Fruit fly (Drosophila melanogaster): Measurements from ENCODE around the gene Cubn.

The Cubn gene

dm6 chrX:9571208-9571607 is at the start of gene Cubn:
TSS of gene Cubn (minus strand) at chrX:9571308.
- TF ChIP-seq cnc (optimal IDR thresholded peaks at IDR 0.05) (no peak), Mnt (GFP tag; optimal IDR thresholded peaks at IDR 0.05) (no peak), bab1 (GFP tag; optimal IDR thresholded peaks at IDR 0.05) (no peak), CG14711 (tag; optimal IDR thresholded peaks at IDR 0.05) (no peak), toe (GFP tag; optimal IDR thresholded peaks at IDR 0.05) (no peak), CG5204 (GFP tag; optimal IDR thresholded peaks at IDR 0.05) (no peak), Hr96 (GFP tag; optimal IDR thresholded peaks at IDR 0.05) (no peak), pad (GFP tag; optimal IDR thresholded peaks at IDR 0.05) (no peak), CG33017 (tag; optimal IDR thresholded peaks at IDR 0.05) (no peak), CG7101 (tag; optimal IDR thresholded peaks at IDR 0.05) (no peak), Clk (GFP tag; optimal IDR thresholded peaks at IDR 0.05) (no peak), kay (GFP tag; ENCODE audit: borderline replicate concordance) (no peak), CG11617 (GFP tag; optimal IDR thresholded peaks at IDR 0.05) (no peak), ovo (GFP tag; optimal IDR thresholded peaks at IDR 0.05) (no peak), CG1620 (GFP tag; optimal IDR thresholded peaks at IDR 0.05) (no peak), CG7045 (GFP tag; optimal IDR thresholded peaks at IDR 0.05) (no peak), cic (GFP tag; optimal IDR thresholded peaks at IDR 0.05) (no peak), tj (GFP tag; optimal IDR thresholded peaks at IDR 0.05) (no peak)

- TF ChIP-seq CG7101 (tag; optimal IDR thresholded peaks at IDR 0.05) = no peak
- no peak for TF ChIP-seq CG12768 (GFP tag; optimal IDR thresholded peaks at IDR 0.05)
- no peak for TF ChIP-seq CG33017 (tag; optimal IDR thresholded peaks at IDR 0.05)
Measured at dm6 chrX:9617598-9618076, 46.5 kb upstream of the Cubn start.

dm6 chrX:9615471-9615870 is 44.4 kb upstream of the Cubn start:
- TF ChIP-seq ovo (GFP tag; optimal IDR thresholded peaks at IDR 0.05) = no peak
- no peak for TF ChIP-seq CG12768 (GFP tag; optimal IDR thresholded peaks at IDR 0.05)
- TF ChIP-seq CG1620 (GFP tag; optimal IDR thresholded peaks at IDR 0.05) = no peak
- TF ChIP-seq bab1 (GFP tag; optimal IDR thresholded peaks at IDR 0.05) = peak; percentile 40
- peak; percentile 5 for TF ChIP-seq tj (GFP tag; optimal IDR thresholded peaks at IDR 0.05)
- TF ChIP-seq CG11617 (GFP tag; optimal IDR thresholded peaks at IDR 0.05) = peak; percentile 46

- TF ChIP-seq ovo (GFP tag; optimal IDR thresholded peaks at IDR 0.05) (peak; percentile 42), Hr96 (GFP tag; optimal IDR thresholded peaks at IDR 0.05) (no peak), bab1 (GFP tag; optimal IDR thresholded peaks at IDR 0.05) (peak; percentile 58), CG11617 (GFP tag; optimal IDR thresholded peaks at IDR 0.05) (no peak), cnc (optimal IDR thresholded peaks at IDR 0.05) (no peak), pad (GFP tag; optimal IDR thresholded peaks at IDR 0.05) (peak; percentile 17), CG14711 (tag; optimal IDR thresholded peaks at IDR 0.05) (no peak), CG5204 (GFP tag; optimal IDR thresholded peaks at IDR 0.05) (no peak), CG1620 (GFP tag; optimal IDR thresholded peaks at IDR 0.05) (no peak), Clk (GFP tag; optimal IDR thresholded peaks at IDR 0.05) (no peak), Mnt (GFP tag; optimal IDR thresholded peaks at IDR 0.05) (peak; percentile 66), kay (GFP tag; ENCODE audit: borderline replicate concordance) (no peak), toe (GFP tag; optimal IDR thresholded peaks at IDR 0.05) (no peak), CG7045 (GFP tag; optimal IDR thresholded peaks at IDR 0.05) (no peak), Crg-1 (GFP tag; optimal IDR thresholded peaks at IDR 0.05) (no peak), tj (GFP tag; optimal IDR thresholded peaks at IDR 0.05) (peak; percentile 28), CG33017 (tag; optimal IDR thresholded peaks at IDR 0.05) (no peak)
Measured at dm6 chrX:9608727-9609419, 37.8 kb upstream of the Cubn start, which contains the start of the genes LysRS and Hecw. TSS of gene LysRS (minus strand) at chrX:9608884. TSS of gene Hecw (plus strand) at chrX:9608946.

DNA sequence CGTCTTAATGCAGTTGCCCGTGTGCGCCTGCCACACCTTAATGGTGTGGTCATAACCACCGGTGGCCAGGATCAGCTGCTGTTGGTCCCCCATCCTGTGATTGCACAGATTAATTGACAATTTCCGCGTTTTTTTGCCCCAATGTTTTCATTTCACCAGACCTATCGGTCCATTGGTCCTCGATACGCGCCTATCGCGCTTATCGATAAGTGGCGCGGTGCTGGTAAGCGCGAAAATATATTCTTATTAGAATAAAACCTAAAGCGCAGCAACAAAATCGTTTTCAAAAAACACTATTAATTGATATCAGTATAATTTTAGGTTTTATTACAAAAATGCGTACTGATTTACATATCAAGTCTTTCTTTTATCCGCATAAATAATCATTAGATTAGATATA is 34.7 kb upstream of the Cubn start, which contains the start of gene Lst8:
Gene Lst8 (minus strand): TSS at position 187 of the 400 bp plus-strand sequence.
- TF ChIP-seq Crg-1 (GFP tag; optimal IDR thresholded peaks at IDR 0.05) = no peak
- TF ChIP-seq CG33017 (tag; optimal IDR thresholded peaks at IDR 0.05) = no peak
- TF ChIP-seq CG14711 (tag; optimal IDR thresholded peaks at IDR 0.05) = peak; percentile 39
- no peak for TF ChIP-seq ovo (GFP tag; optimal IDR thresholded peaks at IDR 0.05)
- no peak for TF ChIP-seq cic (GFP tag; optimal IDR thresholded peaks at IDR 0.05)
- TF ChIP-seq Clk (GFP tag; optimal IDR thresholded peaks at IDR 0.05) = no peak
- no peak for TF ChIP-seq toe (GFP tag; optimal IDR thresholded peaks at IDR 0.05)
- no peak for TF ChIP-seq cnc (optimal IDR thresholded peaks at IDR 0.05)
- no peak for TF ChIP-seq kay (GFP tag; ENCODE audit: borderline replicate concordance)
- no peak for TF ChIP-seq CG7045 (GFP tag; optimal IDR thresholded peaks at IDR 0.05)
- peak; percentile 52 for TF ChIP-seq bab1 (GFP tag; optimal IDR thresholded peaks at IDR 0.05)
- peak; percentile 8 for TF ChIP-seq pad (GFP tag; optimal IDR thresholded peaks at IDR 0.05)
- TF ChIP-seq tj (GFP tag; optimal IDR thresholded peaks at IDR 0.05) = no peak
- no peak for TF ChIP-seq Hr96 (GFP tag; optimal IDR thresholded peaks at IDR 0.05)
- TF ChIP-seq Mnt (GFP tag; optimal IDR thresholded peaks at IDR 0.05) = peak; percentile 26
- peak; percentile 9 for TF ChIP-seq CG7101 (tag; optimal IDR thresholded peaks at IDR 0.05)
- TF ChIP-seq CG12768 (GFP tag; optimal IDR thresholded peaks at IDR 0.05) = no peak
- no peak for TF ChIP-seq CG5204 (GFP tag; optimal IDR thresholded peaks at IDR 0.05)
- peak; percentile 29 for TF ChIP-seq CG1620 (GFP tag; optimal IDR thresholded peaks at IDR 0.05)
- no peak for TF ChIP-seq CG11617 (GFP tag; optimal IDR thresholded peaks at IDR 0.05)
